Worm (Caenorhabditis elegans) whole organism, late embryonic: ENCODE measurements around the gene lev-9.
A peak's percentile ranks its signal among the peaks of the same experiment; 100 is the strongest.

Source experiments
- C38D4.7 ChIP-seq: fragments of 200-800 bp; sonication (Bioruptor generic); optimal IDR thresholded peaks from 2 replicates; lab custom pipeline; 2018; ENCODE audit warnings: mild to moderate bottlenecking, missing genetic modification characterization, moderate library complexity, missing compliant biosample characterization
- F13H6.1 ChIP-seq: sonication (generic microtip); optimal IDR thresholded peaks from 2 replicates; lab custom pipeline; 2016; ENCODE audit warnings: missing genetic modification characterization, missing compliant biosample characterization
- K02D7.2 ChIP-seq: sonication (generic microtip); optimal IDR thresholded peaks from 2 replicates; lab custom pipeline; 2017; ENCODE audit warnings: mild to moderate bottlenecking, missing genetic modification characterization, missing compliant biosample characterization
- K09A11.1 ChIP-seq: sonication (generic microtip); optimal IDR thresholded peaks from 2 replicates; lab custom pipeline; 2017; ENCODE audit warnings: antibody characterized with exemption, mild to moderate bottlenecking, missing genetic modification characterization, missing compliant biosample characterization; ENCODE audit not compliant: insufficient read depth
- T23F11.4 ChIP-seq: fragments of 200-800 bp; sonication (Bioruptor generic); optimal IDR thresholded peaks from 2 replicates; lab custom pipeline; 2018; ENCODE audit warnings: mild to moderate bottlenecking, missing genetic modification characterization, missing compliant biosample characterization
- Y22D7AL.16 ChIP-seq: sonication (generic microtip); optimal IDR thresholded peaks from 2 replicates; lab custom pipeline; 2016; ENCODE audit warnings: missing genetic modification characterization, missing compliant biosample characterization
- ama-1 ChIP-seq: fragments of 150-350 bp; optimal IDR thresholded peaks from 2 replicates; lab custom pipeline; 2014
- ceh-18 ChIP-seq: sonication (generic microtip); optimal IDR thresholded peaks from 2 replicates; lab custom pipeline; 2016; ENCODE audit warnings: missing genetic modification characterization, missing compliant biosample characterization
- ceh-2 ChIP-seq: sonication (generic microtip); optimal IDR thresholded peaks from 2 replicates; lab custom pipeline; 2016; ENCODE audit warnings: missing genotype, missing genetic modification characterization, missing compliant biosample characterization
- ceh-22 ChIP-seq: sonication (generic microtip); optimal IDR thresholded peaks from 2 replicates; lab custom pipeline; 2017; ENCODE audit warnings: missing biosample characterization, missing genetic modification characterization
- ceh-31 ChIP-seq: sonication (generic microtip); optimal IDR thresholded peaks from 2 replicates; lab custom pipeline; 2016; ENCODE audit warnings: missing genetic modification characterization, missing compliant biosample characterization
- ceh-34 ChIP-seq: sonication (generic microtip); optimal IDR thresholded peaks from 2 replicates; lab custom pipeline; 2016; ENCODE audit warnings: mild to moderate bottlenecking, missing genetic modification characterization, missing compliant biosample characterization
- ceh-48 ChIP-seq: sonication (generic microtip); optimal IDR thresholded peaks from 2 replicates; lab custom pipeline; 2016; ENCODE audit warnings: missing genetic modification characterization, inconsistent platforms, missing compliant biosample characterization
- elt-2 ChIP-seq: sonication (generic microtip); optimal IDR thresholded peaks from 2 replicates; lab custom pipeline; 2016; ENCODE audit warnings: missing genetic modification reagents, missing genetic modification characterization, missing compliant biosample characterization
- elt-4 ChIP-seq: sonication (generic microtip); optimal IDR thresholded peaks from 2 replicates; lab custom pipeline; 2016; ENCODE audit warnings: missing genetic modification characterization, missing compliant biosample characterization
- ets-4 ChIP-seq: sonication (generic microtip); optimal IDR thresholded peaks from 2 replicates; lab custom pipeline; 2016; ENCODE audit warnings: missing genetic modification characterization, missing compliant biosample characterization
- fkh-6 ChIP-seq: sonication (generic microtip); optimal IDR thresholded peaks from 2 replicates; lab custom pipeline; 2016; ENCODE audit warnings: missing genetic modification characterization, missing compliant biosample characterization
- gmeb-2 ChIP-seq: sonication (generic microtip); optimal IDR thresholded peaks from 2 replicates; lab custom pipeline; 2016; ENCODE audit warnings: missing genetic modification characterization, inconsistent platforms, missing compliant biosample characterization
- hlh-13 ChIP-seq: fragments of 200-800 bp; sonication (Bioruptor generic); optimal IDR thresholded peaks from 2 replicates; lab custom pipeline; 2018; ENCODE audit warnings: mild to moderate bottlenecking, missing genetic modification characterization, missing compliant biosample characterization
- hlh-30 ChIP-seq: sonication (generic microtip); optimal IDR thresholded peaks from 2 replicates; lab custom pipeline; 2017; ENCODE audit warnings: antibody characterized with exemption, missing genetic modification characterization, missing compliant biosample characterization; ENCODE audit not compliant: insufficient read depth
- madf-2 ChIP-seq: sonication (generic microtip); optimal IDR thresholded peaks from 2 replicates; lab custom pipeline; 2017; ENCODE audit warnings: missing genetic modification characterization, missing compliant biosample characterization
- nhr-11 ChIP-seq: fragments of 150-350 bp; optimal IDR thresholded peaks from 2 replicates; lab custom pipeline; 2014; ENCODE audit warnings: missing biosample characterization, missing genetic modification characterization
- npax-4 ChIP-seq: sonication (generic microtip); optimal IDR thresholded peaks from 2 replicates; lab custom pipeline; 2016; ENCODE audit warnings: missing genetic modification characterization, missing compliant biosample characterization
- odd-2 ChIP-seq: sonication (generic microtip); optimal IDR thresholded peaks from 2 replicates; lab custom pipeline; 2017; ENCODE audit warnings: antibody characterized with exemption, mild to moderate bottlenecking, missing genetic modification characterization, missing compliant biosample characterization
- pag-3 ChIP-seq: sonication (generic microtip); optimal IDR thresholded peaks from 2 replicates; lab custom pipeline; 2016; ENCODE audit warnings: missing compliant biosample characterization, missing genetic modification characterization, borderline replicate concordance
- pax-1 ChIP-seq: fragments of 150-350 bp; optimal IDR thresholded peaks from 2 replicates; lab custom pipeline; 2014; ENCODE audit warnings: missing biosample characterization, missing genetic modification characterization
- pqm-1 ChIP-seq: sonication (generic microtip); optimal IDR thresholded peaks from 2 replicates; lab custom pipeline; 2016; ENCODE audit warnings: missing genetic modification characterization, missing compliant biosample characterization
- pros-1 ChIP-seq: fragments of 150-350 bp; optimal IDR thresholded peaks from 2 replicates; lab custom pipeline; 2014; ENCODE audit warnings: missing biosample characterization, missing genetic modification reagents, missing genetic modification characterization
- ref-2 ChIP-seq: sonication (generic microtip); optimal IDR thresholded peaks from 2 replicates; lab custom pipeline; 2016; ENCODE audit warnings: missing genetic modification characterization, missing compliant biosample characterization
- rnt-1 ChIP-seq: sonication (generic microtip); optimal IDR thresholded peaks from 2 replicates; lab custom pipeline; 2016; ENCODE audit warnings: missing genetic modification characterization, missing compliant biosample characterization
- sdc-2 ChIP-seq: sonication (generic microtip); optimal IDR thresholded peaks from 2 replicates; lab custom pipeline; 2016; ENCODE audit warnings: missing genotype, missing genetic modification characterization, missing compliant biosample characterization
- sox-2 ChIP-seq: fragments of 200-800 bp; sonication (Bioruptor generic); IDR thresholded peaks from 2 replicates; pipeline ENCODE4 v1.3.6; 2022; ENCODE audit warnings: missing genetic modification reagents, missing genetic modification characterization, missing compliant biosample characterization
- sox-4 ChIP-seq: sonication (generic microtip); optimal IDR thresholded peaks from 2 replicates; lab custom pipeline; 2017; ENCODE audit warnings: mild to moderate bottlenecking, missing genetic modification characterization, inconsistent platforms, missing compliant biosample characterization
- tbx-2 ChIP-seq: sonication (generic microtip); optimal IDR thresholded peaks from 2 replicates; lab custom pipeline; 2016; ENCODE audit warnings: missing genetic modification characterization, missing compliant biosample characterization
- unc-42 ChIP-seq: sonication (generic microtip); optimal IDR thresholded peaks from 2 replicates; lab custom pipeline; 2016; ENCODE audit warnings: missing genotype, missing genetic modification characterization, missing compliant biosample characterization
- unc-55 ChIP-seq: sonication (generic microtip); optimal IDR thresholded peaks from 2 replicates; lab custom pipeline; 2017; ENCODE audit warnings: missing biosample characterization, missing genetic modification reagents, missing genetic modification characterization
- unc-86 ChIP-seq: sonication (generic microtip); optimal IDR thresholded peaks from 2 replicates; lab custom pipeline; 2016; ENCODE audit warnings: missing genetic modification characterization, missing compliant biosample characterization
- zip-5 ChIP-seq: sonication (generic microtip); optimal IDR thresholded peaks from 2 replicates; lab custom pipeline; 2016; ENCODE audit warnings: missing genetic modification characterization, missing compliant biosample characterization

lev-9 gene

ce11 chrX:6259081-6259480 lies 32.5 kb downstream of the lev-9 start:
- TF ChIP-seq K02D7.2 (tag; lab: Kevin White, UChicago) (no peak), fkh-6 (tag; lab: Kevin White, UChicago) (no peak), F13H6.1 (no peak), pax-1 (no peak), pros-1 (no peak), nhr-11 (no peak), sox-4 (no peak), ets-4 (tag; lab: Kevin White, UChicago) (no peak), K09A11.1 (tag; lab: Kevin White, UChicago) (no peak), unc-55 (GFP tag; lab: Kevin White, UChicago) (peak; percentile 14), hlh-30 (peak; percentile 65)

ce11 chrX:6258409-6258808 lies 33.1 kb downstream of the lev-9 start:
- TF ChIP-seq madf-2 (no peak), unc-42 (tag; lab: Kevin White, UChicago) (peak; percentile 2)
- TF ChIP-seq, all 69 proteins: peak for 1

- no peak for TF ChIP-seq ceh-48 (tag; lab: Kevin White, UChicago)
- TF ChIP-seq madf-2, result no peak
- TF ChIP-seq elt-4, result no peak
- TF ChIP-seq ceh-31 (tag; lab: Kevin White, UChicago), result no peak
- no peak for TF ChIP-seq sdc-2 (tag; lab: Kevin White, UChicago)
- TF ChIP-seq C38D4.7 (GFP tag; lab: Kevin White, UChicago), result no peak
- TF ChIP-seq ama-1 (lab: Kevin White, UChicago), result no peak
- no peak for TF ChIP-seq npax-4 (tag; lab: Kevin White, UChicago)
- TF ChIP-seq sox-4, result no peak
- TF ChIP-seq Y22D7AL.16 (tag; lab: Kevin White, UChicago), result no peak
- TF ChIP-seq pros-1, result no peak
- no peak for TF ChIP-seq pqm-1 (tag; lab: Kevin White, UChicago)
- no peak for TF ChIP-seq T23F11.4 (GFP tag; lab: Kevin White, UChicago)
- no peak for TF ChIP-seq zip-5 (tag; lab: Kevin White, UChicago)
- TF ChIP-seq ceh-34 (tag; lab: Kevin White, UChicago), result no peak
- TF ChIP-seq pax-1, result no peak
- no peak for TF ChIP-seq ceh-2 (tag; lab: Kevin White, UChicago)
Measured at ce11 chrX:6256969-6257368, 34.6 kb downstream of the lev-9 start.

ce11 chrX:6256430-6256829 lies 35.1 kb downstream of the lev-9 start:
- no peak for TF ChIP-seq unc-86 (tag; lab: Kevin White, UChicago)
- peak; percentile 58 for TF ChIP-seq elt-2 (tag; lab: Kevin White, UChicago)

ce11 chrX:6255561-6255960 lies 36.0 kb downstream of the lev-9 start:
- peak; percentile 41 for TF ChIP-seq ref-2
- peak; percentile 17 for TF ChIP-seq ceh-31 (tag; lab: Kevin White, UChicago)
- peak; percentile 60 for TF ChIP-seq ceh-18 (tag; lab: Kevin White, UChicago)
- peak; percentile 17 for TF ChIP-seq sdc-2 (tag; lab: Kevin White, UChicago)
- TF ChIP-seq tbx-2 (tag; lab: Kevin White, UChicago), result peak; percentile 75
- TF ChIP-seq hlh-30, result peak; percentile 66
- TF ChIP-seq ceh-22, result no peak
- TF ChIP-seq elt-2 (tag; lab: Kevin White, UChicago), result peak; percentile 54
- peak; percentile 24 for TF ChIP-seq unc-55 (GFP tag; lab: Kevin White, UChicago)
- no peak for TF ChIP-seq T23F11.4 (GFP tag; lab: Kevin White, UChicago)
- no peak for TF ChIP-seq pros-1
- TF ChIP-seq, all 69 proteins: peak for 8

- no peak for TF ChIP-seq elt-2 (tag; lab: Kevin White, UChicago)
- no peak for TF ChIP-seq sox-2 (GFP tag; lab: Robert Waterston, UW)
- TF ChIP-seq K02D7.2 (tag; lab: Kevin White, UChicago), result no peak
- TF ChIP-seq ceh-31 (tag; lab: Kevin White, UChicago), result no peak
- TF ChIP-seq odd-2 (tag; lab: Kevin White, UChicago), result no peak
- no peak for TF ChIP-seq rnt-1 (tag; lab: Kevin White, UChicago)
- TF ChIP-seq gmeb-2 (tag; lab: Kevin White, UChicago), result no peak
- no peak for TF ChIP-seq Y22D7AL.16 (tag; lab: Kevin White, UChicago)
- TF ChIP-seq pag-3, result no peak
- TF ChIP-seq hlh-13, result no peak
- TF ChIP-seq, all 69 proteins: peak for 0
Measured at ce11 chrX:6254671-6255031, 36.9 kb downstream of the lev-9 start.
